Fruit fly (Drosophila melanogaster): ENCODE data around the gene CG5916.
"Not testable (repeated sequence)": the region's sequence is repeated elsewhere in the genome, so short reads cannot be mapped to it uniquely, and the experiment has no call there.

DNA sequence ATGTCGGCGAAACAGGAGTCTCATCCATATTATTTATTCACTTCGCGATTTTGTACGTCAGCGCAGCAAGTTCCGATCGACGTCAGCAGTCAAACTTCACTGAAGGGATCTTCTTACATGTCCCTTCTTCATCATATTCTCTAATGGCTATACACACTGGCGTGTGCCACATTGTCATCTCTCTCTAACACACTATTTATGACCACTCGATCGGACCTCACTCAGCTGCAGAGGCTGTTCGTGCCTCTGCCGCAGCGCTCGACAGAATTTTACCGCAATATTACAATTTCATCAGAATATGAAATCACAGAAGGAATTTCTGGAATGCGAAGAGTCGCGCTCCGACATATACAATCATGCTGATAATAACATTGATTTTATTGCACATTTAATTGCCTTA, 42.6 kb downstream of the CG5916 start, which contains the start of gene Bin1:
- not testable (repeated sequence) for TF ChIP-seq Myc, psq (optimal IDR thresholded peaks at IDR 0.05)

All from Kc167 (cell line).